Worm (Caenorhabditis elegans) whole organism, late embryonic: Measurements from ENCODE around the gene C01G6.9.

Experiments used
- ama-1 ChIP-seq: fragments of 150-350 bp; optimal IDR thresholded peaks from 2 replicates; lab custom pipeline; 2014
- ceh-48 ChIP-seq: sonication (generic microtip); optimal IDR thresholded peaks from 2 replicates; lab custom pipeline; 2016; ENCODE audit warnings: missing genetic modification characterization, inconsistent platforms, missing compliant biosample characterization
- dmd-4 ChIP-seq: sonication (generic microtip); optimal IDR thresholded peaks from 2 replicates; lab custom pipeline; 2016; ENCODE audit warnings: borderline replicate concordance, missing genetic modification characterization, missing compliant biosample characterization
- elt-2 ChIP-seq: sonication (generic microtip); optimal IDR thresholded peaks from 2 replicates; lab custom pipeline; 2016; ENCODE audit warnings: missing genetic modification reagents, missing genetic modification characterization, missing compliant biosample characterization
- ets-4 ChIP-seq: sonication (generic microtip); optimal IDR thresholded peaks from 2 replicates; lab custom pipeline; 2016; ENCODE audit warnings: missing genetic modification characterization, missing compliant biosample characterization
- fkh-6 ChIP-seq: sonication (generic microtip); optimal IDR thresholded peaks from 2 replicates; lab custom pipeline; 2016; ENCODE audit warnings: missing genetic modification characterization, missing compliant biosample characterization
- gmeb-2 ChIP-seq: sonication (generic microtip); optimal IDR thresholded peaks from 2 replicates; lab custom pipeline; 2016; ENCODE audit warnings: missing genetic modification characterization, inconsistent platforms, missing compliant biosample characterization
- nfya-1 ChIP-seq: sonication (generic microtip); optimal IDR thresholded peaks from 2 replicates; lab custom pipeline; 2017; ENCODE audit warnings: missing genetic modification characterization, mild to moderate bottlenecking, missing compliant biosample characterization, antibody characterized with exemption, moderate library complexity
- npax-4 ChIP-seq: sonication (generic microtip); optimal IDR thresholded peaks from 2 replicates; lab custom pipeline; 2016; ENCODE audit warnings: missing genetic modification characterization, missing compliant biosample characterization
- pax-1 ChIP-seq: fragments of 150-350 bp; optimal IDR thresholded peaks from 2 replicates; lab custom pipeline; 2014; ENCODE audit warnings: missing biosample characterization, missing genetic modification characterization
- pha-4 ChIP-seq: fragments of 150-350 bp; optimal IDR thresholded peaks from 2 replicates; lab custom pipeline; 2018; ENCODE audit warnings: missing biosample characterization, missing genetic modification reagents, missing genetic modification characterization
- tbx-7 ChIP-seq: sonication (generic microtip); optimal IDR thresholded peaks from 2 replicates; lab custom pipeline; 2016; ENCODE audit warnings: missing genotype, missing genetic modification characterization, missing compliant biosample characterization
- unc-42 ChIP-seq: sonication (generic microtip); optimal IDR thresholded peaks from 2 replicates; lab custom pipeline; 2016; ENCODE audit warnings: missing genotype, missing genetic modification characterization, missing compliant biosample characterization
- unc-86 ChIP-seq: sonication (generic microtip); optimal IDR thresholded peaks from 2 replicates; lab custom pipeline; 2016; ENCODE audit warnings: missing genetic modification characterization, missing compliant biosample characterization

DNA sequence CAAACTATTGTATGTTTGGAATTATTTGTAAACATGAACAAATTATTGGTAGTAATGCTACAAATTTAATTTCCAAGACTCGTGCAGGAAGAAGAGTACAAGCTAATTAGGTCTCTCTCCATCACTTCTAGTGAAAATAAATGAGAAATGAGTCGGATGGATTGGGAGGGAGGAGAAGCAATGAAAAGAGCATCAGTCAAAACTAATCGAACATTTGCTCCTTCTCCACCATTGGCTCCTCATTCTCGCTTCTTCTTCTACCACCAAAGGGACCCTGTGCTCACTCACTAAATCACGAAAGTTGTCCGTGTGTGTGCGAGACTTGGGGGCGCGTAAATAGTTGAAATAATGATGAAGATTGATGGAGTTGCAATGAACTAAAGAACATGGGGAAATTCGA, 11.2 kb upstream of the C01G6.9 start:
- peak; percentile 52 for TF ChIP-seq nfya-1 (tag; lab: Kevin White, UChicago)
- TF ChIP-seq elt-2 (tag; lab: Kevin White, UChicago), result no peak
- TF ChIP-seq unc-86 (tag; lab: Kevin White, UChicago), result no peak
- TF ChIP-seq ets-4 (tag; lab: Kevin White, UChicago), result no peak
- TF ChIP-seq ceh-48, result no peak
- TF ChIP-seq unc-42 (tag; lab: Kevin White, UChicago), result peak; percentile 94
- TF ChIP-seq pax-1 (tag; lab: Kevin White, UChicago), result no peak
- TF ChIP-seq dmd-4, result no peak
- TF ChIP-seq npax-4 (tag; lab: Kevin White, UChicago), result no peak
- no peak for TF ChIP-seq tbx-7 (tag; lab: Kevin White, UChicago)
- TF ChIP-seq ama-1, result no peak
- TF ChIP-seq fkh-6 (tag; lab: Kevin White, UChicago), result no peak
- TF ChIP-seq pha-4 (tag; lab: Kevin White, UChicago), result no peak
- no peak for TF ChIP-seq gmeb-2 (tag; lab: Kevin White, UChicago)
